Fruit fly (Drosophila melanogaster): ENCODE results near the gene Spn28Da.

Gene Spn28Da

dm6 chr2L:7922088-7922487 is 33.2 kb upstream of the Spn28Da start:
- TF ChIP-seq TFAM (GFP tag; optimal IDR thresholded peaks at IDR 0.05) (no peak), Ets65A (GFP tag) (peak; percentile 90), CG10543 (GFP tag; optimal IDR thresholded peaks at IDR 0.05) (no peak)

dm6 chr2L:7920590-7920989 is 31.7 kb upstream of the Spn28Da start:
- TF ChIP-seq CG10543 (GFP tag; optimal IDR thresholded peaks at IDR 0.05) (no peak), twi (tag; optimal IDR thresholded peaks at IDR 0.05) (no peak), tap (tag; optimal IDR thresholded peaks at IDR 0.05) (no peak), nom (GFP tag; optimal IDR thresholded peaks at IDR 0.05) (no peak), CG9437 (GFP tag; optimal IDR thresholded peaks at IDR 0.05) (no peak), CG33557 (GFP tag; optimal IDR thresholded peaks at IDR 0.05) (no peak), ap (GFP tag; IDR thresholded peaks at IDR 0.05) (no peak)

dm6 chr2L:7918770-7919169 is 29.8 kb upstream of the Spn28Da start:
- TF ChIP-seq Side (GFP tag; optimal IDR thresholded peaks at IDR 0.05): no peak
- TF ChIP-seq danr (GFP tag; IDR thresholded peaks at IDR 0.05): no peak
- peak; percentile 39 for TF ChIP-seq Sox102F (GFP tag; optimal IDR thresholded peaks at IDR 0.05)
- TF ChIP-seq Hr51 (GFP tag; optimal IDR thresholded peaks at IDR 0.05): peak in 1 of 2 experiments; percentile 6
- TF ChIP-seq Bgb (GFP tag; IDR thresholded peaks at IDR 0.05; ENCODE audit: partially characterized antibody): no peak
- no peak for TF ChIP-seq zf30C (GFP tag; optimal IDR thresholded peaks at IDR 0.05)
- no peak for TF ChIP-seq CG11093 (GFP tag; IDR thresholded peaks at IDR 0.05)
- TF ChIP-seq CG12104 (GFP tag; optimal IDR thresholded peaks at IDR 0.05): no peak
- no peak for TF ChIP-seq Hr3 (GFP tag; optimal IDR thresholded peaks at IDR 0.05)
- TF ChIP-seq CG18764 (GFP tag; optimal IDR thresholded peaks at IDR 0.05): no peak
- TF ChIP-seq chinmo (GFP tag; IDR thresholded peaks at IDR 0.05; ENCODE audit: partially characterized antibody): no peak
- TF ChIP-seq CG4854 (GFP tag; optimal IDR thresholded peaks at IDR 0.05): no peak
- TF ChIP-seq Ptx1 (GFP tag; IDR thresholded peaks at IDR 0.05): peak; percentile 24; the same call in 1 of the 2 replicates
- TF ChIP-seq Ssrp (tag; optimal IDR thresholded peaks at IDR 0.05): no peak
- 0 out of 3 replicates have a peak, but pooled peaks have one; percentile 7 for TF ChIP-seq row (GFP tag; IDR thresholded peaks at IDR 0.05)
- no peak for TF ChIP-seq Nf-YA (GFP tag; IDR thresholded peaks at IDR 0.05)
- no peak for TF ChIP-seq Ada2b (GFP tag; IDR thresholded peaks at IDR 0.05)
- no peak for TF ChIP-seq CG4404 (GFP tag; IDR thresholded peaks at IDR 0.05)
- TF ChIP-seq gem (tag; optimal IDR thresholded peaks at IDR 0.05): peak; percentile 34
- TF ChIP-seq CG11696 (GFP tag; IDR thresholded peaks at IDR 0.05): no peak
- TF ChIP-seq unpg (GFP tag; optimal IDR thresholded peaks at IDR 0.05): peak; percentile 24
- TF ChIP-seq CG12391 (tag; optimal IDR thresholded peaks at IDR 0.05): no peak
- 0 out of 3 replicates have a peak, but pooled peaks have one; percentile 35 for TF ChIP-seq ci (GFP tag; IDR thresholded peaks at IDR 0.05)
- TF ChIP-seq Drgx (GFP tag; IDR thresholded peaks at IDR 0.05): peak; percentile 74
- no peak for TF ChIP-seq gsb-n (tag; optimal IDR thresholded peaks at IDR 0.05)
- TF ChIP-seq CG11695 (GFP tag; IDR thresholded peaks at IDR 0.05): 0 out of 3 replicates have a peak, but pooled peaks have one; percentile 8
- TF ChIP-seq wor (GFP tag; IDR thresholded peaks at IDR 0.05): no peak
- TF ChIP-seq CG9932 (GFP tag; IDR thresholded peaks at IDR 0.05): no peak
- TF ChIP-seq CG3995 (GFP tag; optimal IDR thresholded peaks at IDR 0.05): no peak
- TF ChIP-seq ATbp (GFP tag; optimal IDR thresholded peaks at IDR 0.05): peak; percentile 4
- TF ChIP-seq zen2 (GFP tag; IDR thresholded peaks at IDR 0.05; ENCODE audit: partially characterized antibody): no peak
- peak; percentile 15 for TF ChIP-seq dmrt99B (tag; optimal IDR thresholded peaks at IDR 0.05)
- peak; percentile 4 for TF ChIP-seq CG1603 (tag; optimal IDR thresholded peaks at IDR 0.05)
- TF ChIP-seq Asciz (GFP tag; optimal IDR thresholded peaks at IDR 0.05): no peak
- no peak for TF ChIP-seq Antp (GFP tag; optimal IDR thresholded peaks at IDR 0.05)
- peak in 1 of 2 experiments; percentile 32 for TF ChIP-seq bsh (GFP tag; optimal IDR thresholded peaks at IDR 0.05)

Data from whole organism, embryonic.